Fruit fly (Drosophila melanogaster) whole organism, embryonic: ENCODE results near the gene Sodh1.

Experiments used
- B-H1 ChIP-seq: fragments of 200-800 bp; sonication (Bioruptor generic); IDR thresholded peaks from 3 replicates; pipeline ENCODE4 v1.3.6; 2022; ENCODE audit warnings: missing biosample characterization, missing genetic modification characterization
- CG10366 ChIP-seq: fragments of 200-800 bp; sonication (Bioruptor generic); IDR thresholded peaks from 2 replicates; pipeline ENCODE4 v1.3.6; 2022; ENCODE audit warnings: missing biosample characterization, missing genetic modification characterization
- CG12104 ChIP-seq: fragments of 200-800 bp; sonication (Bioruptor generic); optimal IDR thresholded peaks from 3 replicates; lab custom pipeline; 2016; ENCODE audit warnings: missing biosample characterization, missing genetic modification characterization
- CG13624 ChIP-seq: fragments of 200-800 bp; sonication (Bioruptor generic); optimal IDR thresholded peaks from 2 replicates; lab custom pipeline; 2016; ENCODE audit warnings: missing biosample characterization, missing genetic modification characterization
- CG15011 ChIP-seq: fragments of 200-800 bp; sonication (Bioruptor generic); optimal IDR thresholded peaks from 3 replicates; lab custom pipeline; 2018; ENCODE audit warnings: missing biosample characterization, mild to moderate bottlenecking, missing genetic modification characterization
- CG1832 ChIP-seq: fragments of 200-800 bp; sonication (Bioruptor generic); optimal IDR thresholded peaks from 2 replicates; lab custom pipeline; 2017; ENCODE audit warnings: missing biosample characterization, mild to moderate bottlenecking, missing genetic modification characterization, inconsistent platforms
- CG18476 ChIP-seq: fragments of 200-800 bp; sonication (Bioruptor generic); optimal IDR thresholded peaks from 2 replicates; lab custom pipeline; 2016; ENCODE audit warnings: missing biosample characterization, mild to moderate bottlenecking, missing genetic modification characterization
- CG18599 ChIP-seq: fragments of 200-800 bp; sonication (Bioruptor generic); optimal IDR thresholded peaks from 3 replicates; lab custom pipeline; 2017; ENCODE audit warnings: missing biosample characterization, missing genetic modification characterization, mild to moderate bottlenecking, moderate library complexity, missing genetic modification reagents
- CG2116 ChIP-seq: fragments of 200-800 bp; sonication (Bioruptor generic); optimal IDR thresholded peaks from 3 replicates; lab custom pipeline; 2018; ENCODE audit warnings: missing biosample characterization, mild to moderate bottlenecking, missing genetic modification characterization
- CG2199 ChIP-seq: fragments of 200-800 bp; sonication (Bioruptor generic); IDR thresholded peaks from 3 replicates; pipeline ENCODE4 v1.3.6; 2022; ENCODE audit warnings: missing biosample characterization, missing genetic modification characterization
- CG2889 ChIP-seq: fragments of 200-800 bp; sonication (Bioruptor generic); IDR thresholded peaks from 3 replicates; pipeline ENCODE4 v1.3.6; 2022; ENCODE audit warnings: missing biosample characterization, missing genetic modification characterization
- CG30431 ChIP-seq: fragments of 200-800 bp; sonication (Bioruptor generic); optimal IDR thresholded peaks from 2 replicates; lab custom pipeline; 2017; ENCODE audit warnings: missing biosample characterization, missing genetic modification characterization
- CG31224 ChIP-seq: fragments of 200-800 bp; sonication (Bioruptor generic); IDR thresholded peaks from 2 replicates; pipeline ENCODE4 v1.3.6; 2022; ENCODE audit warnings: missing biosample characterization, missing genetic modification characterization
- CG3281 ChIP-seq: fragments of 200-800 bp; sonication (Bioruptor generic); optimal IDR thresholded peaks from 3 replicates; lab custom pipeline; 2017; ENCODE audit warnings: missing biosample characterization, mild to moderate bottlenecking, missing genetic modification characterization
- CG3407 ChIP-seq: fragments of 200-800 bp; sonication (Bioruptor generic); optimal IDR thresholded peaks from 2 replicates; lab custom pipeline; 2018; ENCODE audit warnings: missing biosample characterization, mild to moderate bottlenecking, missing genetic modification characterization
- CG3726 ChIP-seq: fragments of 200-800 bp; sonication (Bioruptor generic); IDR thresholded peaks from 3 replicates; pipeline ENCODE4, ENCODE4 v1.3.6; 2022; ENCODE audit warnings: missing biosample characterization, missing genetic modification characterization
- CG4328 ChIP-seq: fragments of 200-800 bp; sonication (Bioruptor generic); optimal IDR thresholded peaks from 3 replicates; lab custom pipeline; 2017; ENCODE audit warnings: missing biosample characterization, missing genetic modification reagents, missing genetic modification characterization
- CG9876 ChIP-seq: fragments of 200-800 bp; sonication (Bioruptor generic); optimal IDR thresholded peaks from 2 replicates; lab custom pipeline; 2016; ENCODE audit warnings: missing biosample characterization, missing genetic modification characterization
- CG9932 ChIP-seq: fragments of 200-800 bp; sonication (Bioruptor generic); IDR thresholded peaks from 2 replicates; pipeline ENCODE4 v1.3.6; 2022; ENCODE audit warnings: missing biosample characterization, missing genetic modification characterization
- D19A ChIP-seq: fragments of 200-800 bp; optimal IDR thresholded peaks from 3 replicates; lab custom pipeline; 2019; ENCODE audit warnings: missing biosample characterization, mild to moderate bottlenecking, missing genetic modification characterization, moderate library complexity
- Dbx ChIP-seq: fragments of 200-800 bp; sonication (Bioruptor generic); IDR thresholded peaks from 3 replicates; pipeline ENCODE4 v1.3.6; 2022; ENCODE audit warnings: missing biosample characterization, missing genetic modification characterization
- Ets97D ChIP-seq: fragments of 200-800 bp; sonication (Bioruptor generic); optimal IDR thresholded peaks from 3 replicates; lab custom pipeline; 2016; ENCODE audit warnings: missing biosample characterization, missing genetic modification characterization
- Lhr ChIP-seq: fragments of 200-800 bp; sonication (Bioruptor generic); optimal IDR thresholded peaks from 3 replicates; lab custom pipeline; 2017; ENCODE audit warnings: mild to moderate bottlenecking, missing biosample characterization, missing genetic modification reagents, missing genetic modification characterization
- Mrtf ChIP-seq: fragments of 200-800 bp; sonication (Bioruptor generic); IDR thresholded peaks from 3 replicates; pipeline ENCODE4 v1.3.6; 2022; ENCODE audit warnings: missing biosample characterization, missing genetic modification characterization
- Nf-YB ChIP-seq: fragments of 200-800 bp; sonication (Bioruptor generic); optimal IDR thresholded peaks from 3 replicates; lab custom pipeline; 2019; ENCODE audit warnings: missing biosample characterization, mild to moderate bottlenecking, missing genetic modification characterization, moderate library complexity
- Xrp1 ChIP-seq: fragments of 200-800 bp; sonication (Bioruptor generic); IDR thresholded peaks from 2 replicates; pipeline ENCODE4 v1.3.6; 2022; ENCODE audit warnings: missing biosample characterization, missing genetic modification characterization
- btn ChIP-seq: fragments of 200-800 bp; sonication (Bioruptor generic); optimal IDR thresholded peaks from 2 replicates; lab custom pipeline; 2016; ENCODE audit warnings: missing biosample characterization, missing genetic modification characterization
- chinmo ChIP-seq: fragments of 200-800 bp; sonication (Bioruptor generic); IDR thresholded peaks from 4 replicates; pipeline ENCODE4 v1.3.6; 2022; ENCODE audit warnings: missing biosample characterization, missing genetic modification characterization; ENCODE audit not compliant: partially characterized antibody
- croc ChIP-seq: fragments of 200-800 bp; sonication (Bioruptor generic); conservative IDR thresholded peaks from 3 replicates; pipeline ENCODE4 v1.3.6; 2022; ENCODE audit warnings: missing biosample characterization, missing genetic modification characterization
- dati ChIP-seq: fragments of 200-800 bp; sonication (Bioruptor generic); IDR thresholded peaks from 2 replicates; pipeline ENCODE4 v1.3.6; 2022; ENCODE audit warnings: missing biosample characterization, missing genetic modification characterization
- en ChIP-seq: fragments of 200-800 bp; sonication (Bioruptor generic); optimal IDR thresholded peaks from 2 replicates; lab custom pipeline; 2016; ENCODE audit warnings: missing biosample characterization, missing genetic modification characterization
- fu2 ChIP-seq: fragments of 200-800 bp; sonication (Bioruptor generic); optimal IDR thresholded peaks from 2 replicates; lab custom pipeline; 2016; ENCODE audit warnings: missing biosample characterization, missing genetic modification characterization
- gem ChIP-seq: fragments of 200-800 bp; sonication (Bioruptor generic); optimal IDR thresholded peaks from 2 replicates; lab custom pipeline; 2019; ENCODE audit warnings: missing biosample characterization, mild to moderate bottlenecking, missing genetic modification characterization, moderate library complexity
- ham ChIP-seq: fragments of 200-800 bp; sonication (Bioruptor generic); IDR thresholded peaks from 2 replicates; pipeline ENCODE4 v1.3.6; 2022; ENCODE audit warnings: missing biosample characterization, missing genetic modification characterization
- hb ChIP-seq: fragments of 200-800 bp; sonication (Bioruptor generic); IDR thresholded peaks from 3 replicates; pipeline ENCODE4 v1.3.6; 2022; ENCODE audit warnings: missing biosample characterization, missing genetic modification characterization; ENCODE audit not compliant: partially characterized antibody
- insv ChIP-seq, 2 experiments: fragments of 200-800 bp; sonication (Bioruptor generic); optimal IDR thresholded peaks; 3 replicates each; lab custom pipeline; 2016 to 2018; ENCODE audit warnings: missing biosample characterization in 2 of 2, missing genetic modification characterization in 2 of 2
- jigr1 ChIP-seq: fragments of 200-800 bp; sonication (Bioruptor generic); IDR thresholded peaks from 3 replicates; pipeline ENCODE4 v1.3.6; 2022; ENCODE audit warnings: missing biosample characterization, missing genetic modification characterization
- jing ChIP-seq: fragments of 200-800 bp; sonication (Bioruptor generic); optimal IDR thresholded peaks from 2 replicates; lab custom pipeline; 2018; ENCODE audit warnings: missing biosample characterization, mild to moderate bottlenecking, missing genetic modification characterization
- jumu ChIP-seq: fragments of 200-800 bp; sonication (Bioruptor generic); optimal IDR thresholded peaks from 3 replicates; lab custom pipeline; 2016; ENCODE audit warnings: missing biosample characterization, missing genetic modification characterization
- lab ChIP-seq: fragments of 200-800 bp; sonication (Bioruptor generic); optimal IDR thresholded peaks from 3 replicates; lab custom pipeline; 2017; ENCODE audit warnings: missing biosample characterization, missing genetic modification characterization, mild to moderate bottlenecking, moderate library complexity, missing genetic modification reagents
- nerfin-2 ChIP-seq: fragments of 200-800 bp; sonication (Bioruptor generic); IDR thresholded peaks from 2 replicates; pipeline ENCODE4 v1.3.6; 2022; ENCODE audit warnings: missing biosample characterization, missing genetic modification characterization; ENCODE audit not compliant: partially characterized antibody
- org-1 ChIP-seq: fragments of 200-800 bp; sonication (Bioruptor generic); optimal IDR thresholded peaks from 2 replicates; lab custom pipeline; 2017; ENCODE audit warnings: missing biosample characterization, missing genetic modification characterization
- pan ChIP-seq, 4 experiments: fragments of >200 bp in 3 of 4; fragments of 200-800 bp in 1 of 4; sonication (Bioruptor generic) in 1 of 4; optimal IDR thresholded peaks in 3 of 4; IDR thresholded peaks in 1 of 4; 2 replicates each; pipeline versions ENCODE4 v1.3.6 to Lab custom; 2017 to 2022; ENCODE audit warnings: missing biosample characterization in 2 of 4, missing genetic modification characterization in 2 of 4, mixed read lengths in 1 of 4
- psq ChIP-seq: fragments of 200-800 bp; sonication (Bioruptor generic); optimal IDR thresholded peaks from 2 replicates; lab custom pipeline; 2017; ENCODE audit warnings: missing biosample characterization, missing genetic modification characterization
- pzg ChIP-seq: fragments of 200-800 bp; sonication (Bioruptor generic); optimal IDR thresholded peaks from 3 replicates; lab custom pipeline; 2018; ENCODE audit warnings: missing biosample characterization, mild to moderate bottlenecking, missing genetic modification characterization, moderate library complexity
- ro ChIP-seq: fragments of 200-800 bp; sonication (Bioruptor generic); IDR thresholded peaks from 2 replicates; pipeline ENCODE4 v1.3.6; 2022; ENCODE audit warnings: missing biosample characterization, missing genetic modification characterization
- run ChIP-seq: fragments of 200-800 bp; sonication (Bioruptor generic); optimal IDR thresholded peaks from 3 replicates; lab custom pipeline; 2018; ENCODE audit warnings: missing biosample characterization, mild to moderate bottlenecking, missing genetic modification characterization
- sc ChIP-seq, 3 experiments: fragments of >200 bp in 2 of 3; fragments of 200-800 bp in 1 of 3; sonication (Bioruptor generic) in 1 of 3; optimal IDR thresholded peaks; 2 replicates in 2 of 3; 3 replicates in 1 of 3; lab custom pipeline; 2017; ENCODE audit warnings: mild to moderate bottlenecking in 1 of 3, missing biosample characterization in 1 of 3, missing genetic modification characterization in 1 of 3, missing genetic modification reagents in 1 of 3
- schlank ChIP-seq: fragments of 200-800 bp; sonication (Bioruptor generic); optimal IDR thresholded peaks from 2 replicates; lab custom pipeline; 2018; ENCODE audit warnings: missing biosample characterization, mild to moderate bottlenecking, missing genetic modification characterization
- sens-2 ChIP-seq: fragments of 200-800 bp; sonication (Bioruptor generic); IDR thresholded peaks from 2 replicates; pipeline ENCODE4 v1.3.6; 2022; ENCODE audit warnings: missing biosample characterization, missing genetic modification characterization
- ttk ChIP-seq: fragments of 200-800 bp; sonication (Bioruptor generic); IDR thresholded peaks from 2 replicates; pipeline ENCODE4 v2.1.2; 2022; ENCODE audit warnings: missing biosample characterization, missing genetic modification characterization

The Sodh1 gene

DNA sequence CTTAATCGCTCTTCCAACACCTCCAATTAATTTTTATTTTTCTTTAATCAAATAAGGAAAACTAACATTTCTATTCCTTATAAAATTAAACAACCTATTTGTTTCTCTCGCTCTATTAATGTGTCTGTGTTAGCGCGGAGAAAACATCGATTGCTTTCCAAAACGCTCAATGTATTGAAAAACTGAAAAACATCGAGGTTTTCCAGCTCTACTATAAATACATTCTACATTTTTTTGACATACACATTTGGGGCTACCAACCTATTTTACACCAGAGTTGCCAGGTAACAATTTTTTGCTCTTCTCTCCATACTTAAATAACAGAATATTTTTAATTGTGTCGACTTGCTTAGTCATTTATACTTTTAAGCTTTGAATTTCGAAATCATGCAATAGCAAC is 39.8 kb downstream of the Sodh1 start (continued):
- TF ChIP-seq chinmo (GFP tag; lab: Robert Waterston, UW) (no peak), CG15011 (GFP tag; lab: Kevin White, UChicago) (no peak), CG2116 (peak; percentile 72), pan (optimal IDR thresholded peaks at IDR 0.05; lab: Kevin White, UChicago) (no peak), pan (GFP tag; optimal IDR thresholded peaks at IDR 0.05 in 1 of 2, IDR thresholded peaks at IDR 0.05 in 1 of 2) (no peak), fu2 (GFP tag; lab: Kevin White, UChicago) (no peak), jumu (GFP tag; lab: Kevin White, UChicago) (peak; percentile 10), Lhr (GFP tag; lab: Kevin White, UChicago) (peak; percentile 81), CG2889 (GFP tag; lab: Robert Waterston, UW) (no peak), pzg (GFP tag; lab: Kevin White, UChicago) (peak; percentile 50), lab (GFP tag; lab: Kevin White, UChicago) (no peak), CG3726 (GFP tag; lab: Robert Waterston, UW) (no peak), hb (peak; percentile 70; the same call in 2 of the 3 replicates), croc (GFP tag; lab: Robert Waterston, UW) (no peak), en (no peak), CG9876 (no peak), Mrtf (no peak), CG3281 (GFP tag; lab: Kevin White, UChicago) (no peak), CG18476 (no peak), sc (optimal IDR thresholded peaks at IDR 0.05; lab: Kevin White, UChicago) (no peak), sc (GFP tag; optimal IDR thresholded peaks at IDR 0.05; lab: Kevin White, UChicago) (no peak), org-1 (GFP tag; lab: Kevin White, UChicago) (no peak), CG3407 (GFP tag; lab: Kevin White, UChicago) (no peak), CG18599 (GFP tag; lab: Kevin White, UChicago) (no peak), jing (GFP tag; lab: Kevin White, UChicago) (no peak), B-H1 (no peak), CG10366 (GFP tag; lab: Robert Waterston, UW) (no peak), CG1832 (GFP tag; lab: Kevin White, UChicago) (no peak), jigr1 (GFP tag; lab: Robert Waterston, UW) (no peak), CG31224 (no peak), Dbx (no peak), CG4328 (GFP tag; lab: Kevin White, UChicago) (no peak), gem (no peak), Nf-YB (no peak), btn (GFP tag; lab: Kevin White, UChicago) (no peak), ro (GFP tag; lab: Robert Waterston, UW) (no peak), schlank (tag; lab: Kevin White, UChicago) (no peak), psq (GFP tag; lab: Kevin White, UChicago) (no peak), insv (GFP tag; optimal IDR thresholded peaks at IDR 0.05; lab: Kevin White, UChicago) (peak in 1 of 2 experiments; percentile 31), ham (GFP tag; lab: Robert Waterston, UW) (no peak), nerfin-2 (GFP tag; lab: Robert Waterston, UW) (no peak), sens-2 (no peak), CG2199 (GFP tag; lab: Robert Waterston, UW) (peak; percentile 73; the same call in 1 of the 3 replicates), CG13624 (peak; percentile 54), dati (no peak), ttk (GFP tag; lab: Robert Waterston, UW) (no peak), CG12104 (GFP tag; lab: Kevin White, UChicago) (no peak), Ets97D (peak; percentile 73), D19A (tag; lab: Kevin White, UChicago) (peak; percentile 47), CG30431 (GFP tag; lab: Kevin White, UChicago) (no peak), Xrp1 (GFP tag; lab: Robert Waterston, UW) (no peak; the same call in 1 of the 2 replicates), CG9932 (GFP tag; lab: Robert Waterston, UW) (peak; percentile 23; the same call in 1 of the 2 replicates), run (tag; lab: Kevin White, UChicago) (no peak)
